Worm (Caenorhabditis elegans) whole organism, L3 larva: ENCODE measurements around the gene tmed-13.

Source experiments
- ZK546.5 ChIP-seq: sonication (generic microtip); optimal IDR thresholded peaks from 2 replicates; lab custom pipeline; 2017; ENCODE audit warnings: missing biosample characterization, missing genetic modification characterization
- aly-2 ChIP-seq: fragments of 150-350 bp; optimal IDR thresholded peaks from 2 replicates; lab custom pipeline; 2014; ENCODE audit warnings: missing biosample characterization, missing genetic modification characterization
- ama-1 ChIP-seq: fragments of 150-350 bp; optimal IDR thresholded peaks from 2 replicates; lab custom pipeline; 2018
- ceh-28 ChIP-seq: fragments of 150-350 bp; optimal IDR thresholded peaks from 2 replicates; lab custom pipeline; 2014; ENCODE audit warnings: missing biosample characterization, missing genetic modification reagents, missing genetic modification characterization
- daf-12 ChIP-seq: fragments of 150-350 bp; optimal IDR thresholded peaks from 2 replicates; lab custom pipeline; 2014; ENCODE audit warnings: missing biosample characterization, missing genetic modification reagents, missing genetic modification characterization
- egl-27 ChIP-seq: sonication (generic microtip); optimal IDR thresholded peaks from 4 replicates; lab custom pipeline; 2017; ENCODE audit warnings: missing biosample characterization, missing genetic modification reagents, missing genetic modification characterization
- egl-5 ChIP-seq: fragments of 150-350 bp; optimal IDR thresholded peaks from 2 replicates; lab custom pipeline; 2017; ENCODE audit warnings: missing biosample characterization, missing genetic modification reagents, missing genetic modification characterization, inconsistent platforms
- elt-2 ChIP-seq: sonication (generic microtip); optimal IDR thresholded peaks from 2 replicates; lab custom pipeline; 2016; ENCODE audit warnings: missing genetic modification reagents, mild to moderate bottlenecking, missing genetic modification characterization, missing compliant biosample characterization
- elt-3 ChIP-seq, 3 experiments: fragments of 150-350 bp in 1 of 3; sonication (generic microtip) in 2 of 3; optimal IDR thresholded peaks; 2 replicates in 2 of 3; 4 replicates in 1 of 3; lab custom pipeline; 2014 to 2017; ENCODE audit warnings: missing biosample characterization in 3 of 3, missing genetic modification characterization in 3 of 3
- eor-1 ChIP-seq, 2 experiments: fragments of 150-350 bp; optimal IDR thresholded peaks; 2 replicates each; lab custom pipeline; 2014 to 2018; ENCODE audit warnings: missing biosample characterization in 2 of 2, missing genetic modification characterization in 2 of 2
- fkh-10 ChIP-seq: sonication (generic microtip); optimal IDR thresholded peaks from 2 replicates; lab custom pipeline; 2017; ENCODE audit warnings: missing biosample characterization, missing genetic modification reagents, missing genetic modification characterization
- fkh-2 ChIP-seq: fragments of 150-350 bp; optimal IDR thresholded peaks from 2 replicates; lab custom pipeline; 2014; ENCODE audit warnings: missing biosample characterization, missing genetic modification reagents, missing genetic modification characterization
- lin-15B ChIP-seq: fragments of 150-350 bp; optimal IDR thresholded peaks from 2 replicates; lab custom pipeline; 2014; ENCODE audit warnings: missing biosample characterization, missing genetic modification characterization
- lin-39 ChIP-seq: fragments of 150-350 bp; optimal IDR thresholded peaks from 2 replicates; lab custom pipeline; 2018; ENCODE audit warnings: missing biosample characterization, missing genetic modification reagents, missing genetic modification characterization
- nfya-1 ChIP-seq: sonication (generic microtip); optimal IDR thresholded peaks from 2 replicates; lab custom pipeline; 2017; ENCODE audit warnings: missing genetic modification characterization, mild to moderate bottlenecking, missing compliant biosample characterization, antibody characterized with exemption, moderate library complexity; ENCODE audit not compliant: insufficient read depth
- nhr-11 ChIP-seq: fragments of 150-350 bp; optimal IDR thresholded peaks from 2 replicates; lab custom pipeline; 2014; ENCODE audit warnings: missing biosample characterization, missing genetic modification characterization
- nhr-12 ChIP-seq: fragments of 150-350 bp; optimal IDR thresholded peaks from 2 replicates; lab custom pipeline; 2014; ENCODE audit warnings: missing biosample characterization, missing genetic modification characterization
- nhr-23 ChIP-seq: fragments of 150-350 bp; optimal IDR thresholded peaks from 2 replicates; lab custom pipeline; 2014; ENCODE audit warnings: missing biosample characterization, missing genetic modification reagents, missing genetic modification characterization
- nhr-25 ChIP-seq: sonication (generic microtip); optimal IDR thresholded peaks from 2 replicates; lab custom pipeline; 2017; ENCODE audit warnings: missing biosample characterization, missing genetic modification characterization
- nhr-43 ChIP-seq: sonication (generic microtip); optimal IDR thresholded peaks from 2 replicates; lab custom pipeline; 2016; ENCODE audit warnings: mild to moderate bottlenecking, missing genetic modification characterization, missing compliant biosample characterization; ENCODE audit not compliant: poor library complexity, severe bottlenecking
- pha-4 ChIP-seq: fragments of 150-350 bp; optimal IDR thresholded peaks from 2 replicates; lab custom pipeline; 2014; ENCODE audit warnings: missing biosample characterization, missing genetic modification reagents, missing genetic modification characterization
- skn-1 ChIP-seq: fragments of 150-350 bp; optimal IDR thresholded peaks from 2 replicates; lab custom pipeline; 2014; ENCODE audit warnings: missing biosample characterization, missing genetic modification characterization
- snpc-4 ChIP-seq: fragments of 150-350 bp; optimal IDR thresholded peaks from 2 replicates; lab custom pipeline; 2014; ENCODE audit warnings: missing biosample characterization, missing genetic modification characterization
- tbx-2 ChIP-seq: sonication (generic microtip); optimal IDR thresholded peaks from 2 replicates; lab custom pipeline; 2016; ENCODE audit warnings: mild to moderate bottlenecking, missing genetic modification characterization, missing compliant biosample characterization
- unc-39 ChIP-seq: sonication (generic microtip); optimal IDR thresholded peaks from 4 replicates; lab custom pipeline; 2017; ENCODE audit warnings: missing biosample characterization, missing genetic modification characterization
- unc-62 ChIP-seq: fragments of 150-350 bp; sonication (generic microtip); optimal IDR thresholded peaks from 4 replicates; lab custom pipeline; 2014; ENCODE audit warnings: missing biosample characterization, missing genetic modification reagents, missing genetic modification characterization
- ztf-11 ChIP-seq: fragments of 150-350 bp; optimal IDR thresholded peaks from 2 replicates; lab custom pipeline; 2014; ENCODE audit warnings: missing biosample characterization, missing genetic modification characterization
- ztf-4 ChIP-seq: fragments of 150-350 bp; optimal IDR thresholded peaks from 2 replicates; lab custom pipeline; 2014; ENCODE audit warnings: missing biosample characterization, missing genetic modification characterization

The tmed-13 gene

DNA sequence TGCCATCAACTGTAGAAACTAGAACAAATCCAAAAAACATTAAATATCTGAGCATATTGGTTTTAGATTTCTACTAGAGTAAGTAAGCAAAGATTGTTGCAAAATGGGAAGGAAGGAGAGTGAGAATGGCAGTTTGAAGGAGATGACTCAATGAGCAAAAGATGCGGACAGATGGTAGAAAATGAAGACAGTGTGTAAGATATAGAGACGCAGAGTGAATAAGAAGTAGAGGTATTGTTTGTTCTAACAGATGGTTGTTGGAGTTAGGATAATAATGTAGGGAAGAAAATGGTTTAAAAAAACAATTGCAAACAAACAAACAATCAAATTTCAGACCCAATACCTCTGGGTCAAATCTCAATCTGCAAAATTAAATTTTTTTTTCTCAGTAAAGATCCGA, at the start of gene tmed-13:
Gene tmed-13, minus strand, starts transcription at position 169 of the 400 bp plus-strand sequence.
- TF ChIP-seq nhr-23 (tag; lab: Kevin White, UChicago) (no peak), nhr-43 (tag; lab: Kevin White, UChicago) (no peak), ZK546.5 (tag; lab: Kevin White, UChicago) (no peak), skn-1 (tag; lab: Kevin White, UChicago) (no peak), egl-5 (tag; lab: Kevin White, UChicago) (no peak), pha-4 (tag; lab: Kevin White, UChicago) (peak; percentile 42), unc-62 (GFP tag; lab: Kevin White, UChicago) (no peak)

ce11 chrIV:6519593-6519992, 48.4 kb upstream of the tmed-13 start, which contains the start of gene C01G5.9:
Gene C01G5.9, plus strand, starts transcription at chrIV:6519893.
- TF ChIP-seq fkh-10 (GFP tag; lab: Kevin White, UChicago) (no peak), lin-39 (tag; lab: Kevin White, UChicago) (no peak), nfya-1 (tag; lab: Kevin White, UChicago) (no peak), daf-12 (tag; lab: Kevin White, UChicago) (no peak), ama-1 (lab: Kevin White, UChicago) (no peak), skn-1 (tag; lab: Kevin White, UChicago) (no peak), elt-2 (tag; lab: Kevin White, UChicago) (peak; percentile 31), ceh-28 (tag; lab: Kevin White, UChicago) (no peak), nhr-25 (tag; lab: Kevin White, UChicago) (no peak), nhr-23 (tag; lab: Kevin White, UChicago) (peak; percentile 37), eor-1 (tag; optimal IDR thresholded peaks at IDR 0.05; lab: Kevin White, UChicago) (no peak), unc-39 (no peak), aly-2 (tag; lab: Kevin White, UChicago) (no peak)

- TF ChIP-seq egl-27 (no peak), ztf-11 (tag; lab: Kevin White, UChicago) (no peak), fkh-2 (tag; lab: Kevin White, UChicago) (no peak)
These were observed 46.7 kb upstream of the tmed-13 start, which contains the start of gene C01G5.7 for ce11 chrIV:6517859-6518258. Gene C01G5.7, plus strand, starts transcription at chrIV:6518159.

ce11 chrIV:6514700-6515099, 43.5 kb upstream of the tmed-13 start:
- no peak for TF ChIP-seq egl-5 (tag; lab: Kevin White, UChicago)
- TF ChIP-seq snpc-4 (tag; lab: Kevin White, UChicago): peak; percentile 13
- TF ChIP-seq nhr-11 (tag; lab: Kevin White, UChicago): peak; percentile 81
- peak; percentile 67 for TF ChIP-seq tbx-2 (tag; lab: Kevin White, UChicago)
- peak; percentile 44 for TF ChIP-seq nfya-1 (tag; lab: Kevin White, UChicago)
- peak; percentile 13 for TF ChIP-seq lin-39 (tag; lab: Kevin White, UChicago)

- TF ChIP-seq elt-2 (tag; lab: Kevin White, UChicago) (no peak), lin-15B (no peak), nhr-23 (tag; lab: Kevin White, UChicago) (no peak), nhr-43 (tag; lab: Kevin White, UChicago) (no peak), fkh-10 (GFP tag; lab: Kevin White, UChicago) (no peak), nhr-25 (tag; lab: Kevin White, UChicago) (no peak), elt-3 (tag; optimal IDR thresholded peaks at IDR 0.05; lab: Kevin White, UChicago) (no peak), ztf-4 (tag; lab: Kevin White, UChicago) (no peak), nhr-12 (tag; lab: Kevin White, UChicago) (no peak)
These were observed 40.6 kb upstream of the tmed-13 start for ce11 chrIV:6511767-6512166.

DNA sequence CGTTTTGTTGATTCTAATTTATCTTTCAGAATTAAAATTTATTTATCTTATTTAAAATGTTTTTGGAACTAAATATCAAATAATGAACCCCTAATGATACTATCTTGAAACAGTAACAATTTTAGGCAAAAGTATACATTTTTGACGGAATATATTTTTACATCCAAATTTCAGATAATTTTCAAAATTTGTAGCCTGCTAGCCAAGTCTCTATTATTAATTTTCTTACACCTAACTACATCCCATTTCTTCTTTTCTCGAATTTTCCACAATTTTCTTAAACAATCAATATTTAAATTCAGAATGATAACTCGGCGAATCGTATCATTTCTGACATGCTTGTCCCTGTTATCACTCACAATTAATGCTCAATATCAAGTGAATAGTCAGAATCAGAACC, 35.2 kb upstream of the tmed-13 start, which contains the start of gene pqn-89:
Gene pqn-89, plus strand, starts transcription at position 301 of the 400 bp plus-strand sequence.
- peak; percentile 36 for TF ChIP-seq elt-2 (tag; lab: Kevin White, UChicago)
- no peak for TF ChIP-seq fkh-10 (GFP tag; lab: Kevin White, UChicago)
